Worm (Caenorhabditis elegans) whole organism, young adult: ENCODE results near the gene bmk-1.

Experiments used
- ama-1 ChIP-seq, 3 experiments: fragments of 150-350 bp in 1 of 3; sonication (generic microtip) in 2 of 3; optimal IDR thresholded peaks; 2 replicates each; lab custom pipeline; 2014 to 2018; ENCODE audit warnings: missing biosample characterization in 2 of 3, missing genetic modification characterization in 2 of 3, missing genetic modification reagents in 2 of 3
- cebp-2 ChIP-seq: fragments of 200-800 bp; sonication (Bioruptor generic); IDR thresholded peaks from 2 replicates; pipeline ENCODE4 v1.3.6; 2022; ENCODE audit warnings: missing genetic modification characterization, missing compliant biosample characterization
- ceh-58 ChIP-seq: fragments of 200-800 bp; sonication (Bioruptor generic); IDR thresholded peaks from 2 replicates; pipeline ENCODE4 v1.3.6; 2022; ENCODE audit warnings: missing genetic modification characterization, missing compliant biosample characterization
- lsy-27 ChIP-seq: sonication (generic microtip); optimal IDR thresholded peaks from 2 replicates; lab custom pipeline; 2017; ENCODE audit warnings: missing genetic modification characterization, mild to moderate bottlenecking, missing compliant biosample characterization, antibody characterized with exemption, missing genotype, borderline replicate concordance; ENCODE audit not compliant: insufficient read depth
- mes-4 ChIP-seq: sonication (generic microtip); optimal IDR thresholded peaks from 2 replicates; lab custom pipeline; 2016; ENCODE audit warnings: missing genotype, missing genetic modification characterization, missing compliant biosample characterization
- ztf-25 ChIP-seq: fragments of 200-800 bp; sonication (Bioruptor generic); IDR thresholded peaks from 2 replicates; pipeline ENCODE4 v1.3.6; 2022; ENCODE audit warnings: missing genetic modification reagents, missing genetic modification characterization, missing compliant biosample characterization
- ztf-3 ChIP-seq: fragments of 200-800 bp; sonication (Bioruptor generic); optimal IDR thresholded peaks from 2 replicates; lab custom pipeline; 2018; ENCODE audit warnings: mild to moderate bottlenecking, missing genetic modification characterization, missing compliant biosample characterization

DNA sequence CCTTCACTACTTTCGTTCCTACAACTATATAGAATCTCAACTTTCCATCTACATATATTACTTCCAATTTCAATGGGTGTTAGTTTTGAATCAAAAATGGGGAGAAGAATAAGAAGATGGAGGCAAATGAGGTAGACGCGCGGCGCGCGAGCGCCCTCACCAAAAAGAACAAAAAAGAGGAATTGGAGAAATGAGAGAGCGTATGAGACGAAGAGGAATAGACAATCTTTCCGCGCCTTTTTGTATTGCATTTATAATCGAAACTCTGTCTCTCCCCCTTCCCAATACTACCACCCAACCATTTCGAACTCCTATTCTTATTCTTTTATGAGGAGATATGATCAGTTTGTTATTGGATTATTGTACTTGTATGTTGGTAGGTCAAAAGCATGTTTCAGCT, 43.8 kb upstream of the bmk-1 start:
- no peak for TF ChIP-seq mes-4 (tag; lab: Kevin White, UChicago)
- TF ChIP-seq lsy-27, result no peak
- no peak for TF ChIP-seq ztf-25 (GFP tag; lab: Robert Waterston, UW)
- no peak for TF ChIP-seq ztf-3 (GFP tag; lab: Kevin White, UChicago)
- no peak for TF ChIP-seq ama-1 (optimal IDR thresholded peaks at IDR 0.05; lab: Kevin White, UChicago)
- TF ChIP-seq ama-1 (GFP tag; optimal IDR thresholded peaks at IDR 0.05; lab: Kevin White, UChicago), result no peak
- TF ChIP-seq cebp-2 (GFP tag; lab: Robert Waterston, UW), result no peak
- no peak for TF ChIP-seq ceh-58
